Fruit fly (Drosophila melanogaster) whole organism, pupa: ENCODE measurements around the gene Girdin.

Experiments
- CG13204 ChIP-seq: fragments of 200-800 bp; sonication (Bioruptor generic); optimal IDR thresholded peaks from 2 replicates; lab custom pipeline; 2018; ENCODE audit warnings: missing biosample characterization, mild to moderate bottlenecking, missing genetic modification characterization, moderate library complexity
- CG34367 ChIP-seq: fragments of 200-800 bp; sonication (Bioruptor generic); optimal IDR thresholded peaks from 2 replicates; lab custom pipeline; 2018; ENCODE audit warnings: missing biosample characterization, mild to moderate bottlenecking, missing genetic modification characterization
- fd96Ca ChIP-seq: fragments of 200-800 bp; sonication (Bioruptor generic); IDR thresholded peaks from 3 replicates; pipeline ENCODE4 v1.3.6; 2022; ENCODE audit warnings: missing biosample characterization, missing genetic modification characterization
- rn ChIP-seq: fragments of 200-800 bp; sonication (Bioruptor generic); IDR thresholded peaks from 2 replicates; pipeline ENCODE4 v1.3.6; 2022; ENCODE audit warnings: missing biosample characterization, missing genetic modification characterization

DNA sequence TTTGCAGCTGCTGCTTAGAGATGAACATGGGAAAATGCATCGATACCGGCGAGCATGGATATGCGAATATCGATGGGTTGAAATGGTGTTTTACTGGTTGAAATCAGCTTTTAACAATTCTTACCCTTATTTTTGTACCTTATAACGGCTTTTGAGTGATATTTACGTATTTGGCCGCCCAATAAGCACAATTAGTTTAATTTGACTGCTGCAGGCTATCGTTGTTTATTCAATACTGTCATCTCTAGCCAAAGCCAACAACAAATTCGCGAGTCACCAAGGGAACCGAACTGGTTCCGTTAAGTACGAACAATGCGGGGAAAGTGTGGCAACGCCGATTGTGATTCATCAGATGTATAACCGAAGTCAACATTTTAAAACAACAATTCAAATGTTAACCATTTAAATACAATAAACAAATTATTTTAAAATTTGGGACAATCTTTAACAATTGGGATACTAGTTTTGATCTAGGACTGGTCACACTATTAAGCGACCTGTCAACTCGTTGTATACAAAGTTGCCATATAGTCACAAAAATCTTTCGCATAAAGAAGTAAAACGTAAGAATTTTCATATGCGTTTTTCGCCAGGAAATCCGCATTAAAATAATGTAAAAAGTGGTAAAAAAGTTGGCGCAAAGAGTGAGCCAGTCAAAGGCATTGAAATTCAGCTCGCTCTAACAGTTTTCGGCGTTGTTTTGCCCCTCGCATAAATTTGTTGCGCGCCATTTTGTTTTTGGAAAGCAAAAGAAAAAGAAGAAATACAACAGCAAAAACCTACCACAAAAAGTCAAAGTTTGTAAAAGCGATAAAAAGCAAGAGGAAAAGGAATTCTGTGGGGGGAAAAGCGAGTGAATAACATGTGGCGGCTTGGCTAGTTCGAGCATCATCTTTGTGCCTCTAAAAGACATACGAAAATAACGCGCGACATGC, 30.3 kb upstream of the Girdin start, which contains the start of the genes Usp5 and BtbVII:
- TF ChIP-seq CG13204 (GFP tag; lab: Kevin White, UChicago) (no peak), fd96Ca (GFP tag; lab: Robert Waterston, UW) (peak; percentile 69), rn (GFP tag; lab: Robert Waterston, UW) (no peak), CG34367 (peak; percentile 24)
